Worm (Caenorhabditis elegans) whole organism, midembryonic: ENCODE measurements around the gene srz-96.

ENCODE experiments used
- cog-1 ChIP-seq: sonication (generic microtip); optimal IDR thresholded peaks from 2 replicates; lab custom pipeline; 2016; ENCODE audit warnings: missing genetic modification characterization, missing compliant biosample characterization
- flt-1 ChIP-seq: fragments of 200-800 bp; sonication (Bioruptor generic); IDR thresholded peaks from 2 replicates; pipeline ENCODE4 v1.3.6; 2022; ENCODE audit warnings: missing genetic modification characterization, missing compliant biosample characterization
- ztf-29 ChIP-seq: fragments of 200-800 bp; sonication (Bioruptor generic); IDR thresholded peaks from 2 replicates; pipeline ENCODE4 v1.3.6; 2022; ENCODE audit warnings: missing genetic modification reagents, missing genetic modification characterization, missing compliant biosample characterization

ce11 chrV:17154944-17155343 is 44.1 kb upstream of the srz-96 start:
- no peak for TF ChIP-seq flt-1 (GFP tag; lab: Robert Waterston, UW)
- TF ChIP-seq cog-1 (tag; lab: Kevin White, UChicago) = no peak
- TF ChIP-seq ztf-29 (GFP tag; lab: Robert Waterston, UW) = no peak
